Fruit fly (Drosophila melanogaster): ENCODE measurements around the gene CG34269.
A peak's percentile ranks its signal among the peaks of the same experiment; 100 is the strongest.

The CG34269 gene

dm6 chr3L:507576-508322, 20.4 kb upstream of the CG34269 start:
- TF ChIP-seq Snoo (tag; optimal IDR thresholded peaks at IDR 0.05) = no peak
- no peak for TF ChIP-seq EcR (GFP tag; optimal IDR thresholded peaks at IDR 0.05)
- TF ChIP-seq CG9948 (tag; optimal IDR thresholded peaks at IDR 0.05) = no peak
- TF ChIP-seq CG13204 (GFP tag; optimal IDR thresholded peaks at IDR 0.05) = no peak
- peak; percentile 38 for TF ChIP-seq CG8301 (tag; optimal IDR thresholded peaks at IDR 0.05)
- TF ChIP-seq CG12605 (GFP tag; IDR thresholded peaks at IDR 0.05) = peak; percentile 55; the same call in 1 of the 2 replicates
- TF ChIP-seq CG15710 (tag; optimal IDR thresholded peaks at IDR 0.05) = peak; percentile 21
- no peak for TF ChIP-seq gl (tag; optimal IDR thresholded peaks at IDR 0.05)
- TF ChIP-seq Ets98B (GFP tag; IDR thresholded peaks at IDR 0.05) = peak; percentile 42; the same call in 1 of the 2 replicates
- no peak for TF ChIP-seq rn (GFP tag; IDR thresholded peaks at IDR 0.05)
- no peak for TF ChIP-seq Pif1A (GFP tag; optimal IDR thresholded peaks at IDR 0.05)
- no peak; the same call in 2 of the 3 replicates for TF ChIP-seq CG4496 (GFP tag; IDR thresholded peaks at IDR 0.05)
- no peak for TF ChIP-seq fd96Ca (GFP tag; IDR thresholded peaks at IDR 0.05)
- peak; percentile 63 for TF ChIP-seq CG14655 (GFP tag; optimal IDR thresholded peaks at IDR 0.05)
- TF ChIP-seq CG10348 (GFP tag; IDR thresholded peaks at IDR 0.05) = no peak
- TF ChIP-seq Pif1B (GFP tag; optimal IDR thresholded peaks at IDR 0.05) = no peak
- TF ChIP-seq CG34367 (tag; optimal IDR thresholded peaks at IDR 0.05) = no peak
- 0 out of 2 replicates have a peak, but pooled peaks have one; percentile 17 for TF ChIP-seq CG32121 (GFP tag; IDR thresholded peaks at IDR 0.05)

dm6 chr3L:510823-511227, 17.3 kb upstream of the CG34269 start:
- TF ChIP-seq EcR (GFP tag; optimal IDR thresholded peaks at IDR 0.05) (peak; percentile 60), CG8159 (tag; optimal IDR thresholded peaks at IDR 0.05) (no peak), CG12605 (GFP tag; IDR thresholded peaks at IDR 0.05) (no peak), Ets98B (GFP tag; IDR thresholded peaks at IDR 0.05) (no peak), CG32121 (GFP tag; IDR thresholded peaks at IDR 0.05) (no peak), CG13204 (GFP tag; optimal IDR thresholded peaks at IDR 0.05) (no peak)

- TF ChIP-seq CG32121 (GFP tag; IDR thresholded peaks at IDR 0.05) (no peak), CG4496 (GFP tag; IDR thresholded peaks at IDR 0.05) (0 out of 3 replicates have a peak, but pooled peaks have one; percentile 36), Ets98B (GFP tag; IDR thresholded peaks at IDR 0.05) (0 out of 2 replicates have a peak, but pooled peaks have one; percentile 18), fd96Ca (GFP tag; IDR thresholded peaks at IDR 0.05) (no peak), CG8301 (tag; optimal IDR thresholded peaks at IDR 0.05) (no peak), CG8159 (tag; optimal IDR thresholded peaks at IDR 0.05) (no peak), D1 (tag; optimal IDR thresholded peaks at IDR 0.05) (no peak), Pif1B (GFP tag; optimal IDR thresholded peaks at IDR 0.05) (no peak), CG13204 (GFP tag; optimal IDR thresholded peaks at IDR 0.05) (no peak), CG9948 (tag; optimal IDR thresholded peaks at IDR 0.05) (no peak)
Measured at dm6 chr3L:511755-512209, 16.4 kb upstream of the CG34269 start.

- no peak for TF ChIP-seq CG8301 (tag; optimal IDR thresholded peaks at IDR 0.05)
- TF ChIP-seq CG14655 (GFP tag; optimal IDR thresholded peaks at IDR 0.05) = no peak
- no peak for TF ChIP-seq CG15710 (tag; optimal IDR thresholded peaks at IDR 0.05)
- no peak for TF ChIP-seq rn (GFP tag; IDR thresholded peaks at IDR 0.05)
- TF ChIP-seq EcR (GFP tag; optimal IDR thresholded peaks at IDR 0.05) = no peak
Measured at dm6 chr3L:513656-514055, 14.5 kb upstream of the CG34269 start.

- TF ChIP-seq CG13204 (GFP tag; optimal IDR thresholded peaks at IDR 0.05) (no peak), CG8301 (tag; optimal IDR thresholded peaks at IDR 0.05) (no peak), CG17806 (tag; optimal IDR thresholded peaks at IDR 0.05) (no peak), CG10348 (GFP tag; IDR thresholded peaks at IDR 0.05) (no peak), Ets98B (GFP tag; IDR thresholded peaks at IDR 0.05) (no peak), CG15710 (tag; optimal IDR thresholded peaks at IDR 0.05) (no peak), CG32121 (GFP tag; IDR thresholded peaks at IDR 0.05) (no peak), CG8159 (tag; optimal IDR thresholded peaks at IDR 0.05) (no peak)
Measured at dm6 chr3L:515614-516013, 12.5 kb upstream of the CG34269 start.

dm6 chr3L:516544-516943, 11.6 kb upstream of the CG34269 start:
- TF ChIP-seq Ets98B (GFP tag; IDR thresholded peaks at IDR 0.05) = no peak
- no peak for TF ChIP-seq CG34367 (tag; optimal IDR thresholded peaks at IDR 0.05)
- TF ChIP-seq CG14655 (GFP tag; optimal IDR thresholded peaks at IDR 0.05) = no peak
- no peak for TF ChIP-seq CG4496 (GFP tag; IDR thresholded peaks at IDR 0.05)
- TF ChIP-seq CG9948 (tag; optimal IDR thresholded peaks at IDR 0.05) = no peak
- no peak for TF ChIP-seq CG10348 (GFP tag; IDR thresholded peaks at IDR 0.05)
- TF ChIP-seq CG32121 (GFP tag; IDR thresholded peaks at IDR 0.05) = no peak
- no peak for TF ChIP-seq EcR (GFP tag; optimal IDR thresholded peaks at IDR 0.05)
- no peak for TF ChIP-seq D1 (tag; optimal IDR thresholded peaks at IDR 0.05)
- no peak for TF ChIP-seq CG8159 (tag; optimal IDR thresholded peaks at IDR 0.05)

All from whole organism, pupa.